In the genomic region with DNA sequence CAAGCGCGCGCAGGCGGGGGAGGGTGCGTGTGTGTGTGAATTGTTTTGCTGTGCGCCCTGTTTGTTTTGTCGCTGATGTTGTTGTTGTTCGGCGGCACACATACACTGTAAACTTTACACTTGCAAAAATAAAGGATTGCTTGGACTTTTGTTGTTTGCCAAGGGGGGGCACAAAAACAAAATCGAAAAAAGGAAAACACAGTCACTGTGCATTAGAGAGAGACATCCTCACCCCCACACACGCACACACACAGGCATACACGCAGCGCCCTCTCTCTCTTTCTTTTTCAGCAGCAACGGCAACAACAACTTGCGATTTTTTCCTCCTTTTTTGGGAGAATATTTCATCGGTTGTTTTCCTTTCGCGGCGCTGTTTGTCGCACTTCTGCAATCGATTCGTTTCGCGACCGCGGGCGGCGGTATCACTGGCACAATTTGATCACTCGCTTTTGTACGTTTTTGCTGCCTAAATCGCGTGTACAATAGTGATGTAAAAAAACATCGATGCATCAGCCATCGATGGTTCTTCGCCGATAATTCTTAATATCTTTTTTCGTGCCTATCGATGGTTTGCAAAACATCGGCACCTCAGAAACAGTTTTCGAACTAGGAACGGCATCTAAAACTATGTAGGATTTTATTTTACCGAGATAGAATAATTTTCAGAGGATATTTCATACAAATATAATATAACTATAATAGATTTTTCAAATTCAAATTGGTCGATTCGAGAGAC, we compare ENCODE assay signal across 1 fruit fly cellular context.
TF ChIP-seq lines count a peak whose summit lies in the region.

A gene (minus strand): TSS at position 515 of the 736 bp plus-strand sequence.

TF ChIP-seq in whole organism, embryonic, 481 proteins besides CTCF, POLR2A, EP300 and RAD21 (continued from another document and continues in another):
- TF ChIP-seq Six4 (GFP tag; optimal IDR thresholded peaks at IDR 0.05; lab: Kevin White, UChicago) (no peak), Vsx1 (GFP tag; optimal IDR thresholded peaks at IDR 0.05; lab: Kevin White, UChicago) (no peak), tna (GFP tag; IDR thresholded peaks at IDR 0.05; lab: Robert Waterston, UW; ENCODE audit: partially characterized antibody) (peak; percentile 81), wor (GFP tag; IDR thresholded peaks at IDR 0.05; lab: Robert Waterston, UW) (no peak), CG8924 (tag; optimal IDR thresholded peaks at IDR 0.05; lab: Kevin White, UChicago) (no peak), CG33213 (GFP tag; optimal IDR thresholded peaks at IDR 0.05; lab: Kevin White, UChicago) (no peak), CG4617 (GFP tag; optimal IDR thresholded peaks at IDR 0.05; lab: Kevin White, UChicago; ENCODE audit: borderline replicate concordance) (peak; percentile 82), mam (GFP tag; optimal IDR thresholded peaks at IDR 0.05; lab: Kevin White, UChicago) (no peak), NFAT (GFP tag; IDR thresholded peaks at IDR 0.05; lab: Robert Waterston, UW) (no peak), fd64A (GFP tag; optimal IDR thresholded peaks at IDR 0.05; lab: Kevin White, UChicago) (no peak), Rx (GFP tag; IDR thresholded peaks at IDR 0.05; lab: Robert Waterston, UW) (no peak), caup (GFP tag; optimal IDR thresholded peaks at IDR 0.05; lab: Kevin White, UChicago; ENCODE audit: severe bottlenecking) (no peak), PHDP (tag; optimal IDR thresholded peaks at IDR 0.05; lab: Kevin White, UChicago) (no peak), CG5245 (GFP tag; optimal IDR thresholded peaks at IDR 0.05; lab: Kevin White, UChicago) (no peak), CG4282 (GFP tag; optimal IDR thresholded peaks at IDR 0.05; lab: Kevin White, UChicago) (no peak), dimm (GFP tag; IDR thresholded peaks at IDR 0.05; lab: Robert Waterston, UW) (no peak), CG1832 (GFP tag; optimal IDR thresholded peaks at IDR 0.05; lab: Kevin White, UChicago) (peak; percentile 69), CG14965 (GFP tag; optimal IDR thresholded peaks at IDR 0.05; lab: Kevin White, UChicago; ENCODE audit: borderline replicate concordance) (no peak), eve (GFP tag; optimal IDR thresholded peaks at IDR 0.05; lab: Kevin White, UChicago) (no peak), CG14050 (GFP tag; IDR thresholded peaks at IDR 0.05; lab: Robert Waterston, UW) (no peak), ash1 (GFP tag; optimal IDR thresholded peaks at IDR 0.05; lab: Kevin White, UChicago) (no peak), luna (GFP tag; optimal IDR thresholded peaks at IDR 0.05; lab: Kevin White, UChicago) (no peak), Trl (optimal IDR thresholded peaks at IDR 0.05; lab: Kevin White, UChicago) (peak; percentile 45 to 77), Trl (GFP tag; optimal IDR thresholded peaks at IDR 0.05; lab: Kevin White, UChicago) (no peak), ewg (GFP tag; optimal IDR thresholded peaks at IDR 0.05; lab: Kevin White, UChicago) (no peak), Mes4 (GFP tag; optimal IDR thresholded peaks at IDR 0.05; lab: Kevin White, UChicago) (no peak), Xrp1 (GFP tag; IDR thresholded peaks at IDR 0.05; lab: Robert Waterston, UW) (no peak), tll (GFP tag; optimal IDR thresholded peaks at IDR 0.05; lab: Kevin White, UChicago) (no peak), CG13296 (GFP tag; optimal IDR thresholded peaks at IDR 0.05; lab: Kevin White, UChicago) (no peak), CG1792 (GFP tag; optimal IDR thresholded peaks at IDR 0.05; lab: Kevin White, UChicago) (no peak), CG3407 (GFP tag; optimal IDR thresholded peaks at IDR 0.05; lab: Kevin White, UChicago) (no peak), gsb-n (tag; optimal IDR thresholded peaks at IDR 0.05; lab: Kevin White, UChicago) (no peak), Atf6 (GFP tag; IDR thresholded peaks at IDR 0.05; lab: Robert Waterston, UW) (no peak), esg (GFP tag; conservative IDR thresholded peaks at IDR 0.05; lab: Robert Waterston, UW) (no peak), Gsc (GFP tag; IDR thresholded peaks at IDR 0.05; lab: Robert Waterston, UW) (no peak), Dp (GFP tag; optimal IDR thresholded peaks at IDR 0.05; lab: Kevin White, UChicago) (no peak), CG6689 (GFP tag; IDR thresholded peaks at IDR 0.05; lab: Robert Waterston, UW) (no peak), Awh (GFP tag; IDR thresholded peaks at IDR 0.05; lab: Robert Waterston, UW) (no peak), CG18764 (GFP tag; optimal IDR thresholded peaks at IDR 0.05; lab: Kevin White, UChicago) (no peak), Lpt (GFP tag; optimal IDR thresholded peaks at IDR 0.05; lab: Kevin White, UChicago) (no peak), CG16815 (GFP tag; optimal IDR thresholded peaks at IDR 0.05; lab: Kevin White, UChicago) (no peak), CG13287 (GFP tag; IDR thresholded peaks at IDR 0.05; lab: Robert Waterston, UW; ENCODE audit: partially characterized antibody) (peak; percentile 75), Ada2b (GFP tag; IDR thresholded peaks at IDR 0.05; lab: Robert Waterston, UW) (no peak), CG15269 (tag; optimal IDR thresholded peaks at IDR 0.05; lab: Kevin White, UChicago) (no peak), CG11456 (GFP tag; IDR thresholded peaks at IDR 0.05; lab: Robert Waterston, UW) (no peak), CoRest (tag; optimal IDR thresholded peaks at IDR 0.05; lab: Kevin White, UChicago) (no peak), CG11398 (GFP tag; optimal IDR thresholded peaks at IDR 0.05; lab: Kevin White, UChicago) (no peak), kah (GFP tag; optimal IDR thresholded peaks at IDR 0.05; lab: Kevin White, UChicago) (no peak), NC2β (GFP tag; optimal IDR thresholded peaks at IDR 0.05; lab: Kevin White, UChicago) (no peak), rib (GFP tag; IDR thresholded peaks at IDR 0.05; lab: Robert Waterston, UW) (no peak), CG3847 (GFP tag; IDR thresholded peaks at IDR 0.05; lab: Robert Waterston, UW) (0 out of 2 replicates have a peak, but pooled peaks have one; percentile 17), CG3163 (GFP tag; optimal IDR thresholded peaks at IDR 0.05; lab: Kevin White, UChicago) (no peak), CG43689 (GFP tag; IDR thresholded peaks at IDR 0.05; lab: Robert Waterston, UW) (no peak), nau (GFP tag; optimal IDR thresholded peaks at IDR 0.05; lab: Kevin White, UChicago) (peak; percentile 8), CG17328 (GFP tag; IDR thresholded peaks at IDR 0.05; lab: Robert Waterston, UW) (no peak), CG16779 (GFP tag; IDR thresholded peaks at IDR 0.05; lab: Robert Waterston, UW) (no peak), CG31224 (GFP tag; IDR thresholded peaks at IDR 0.05; lab: Robert Waterston, UW) (no peak), ase (GFP tag; IDR thresholded peaks at IDR 0.05; lab: Robert Waterston, UW) (no peak), CG11085 (GFP tag; IDR thresholded peaks at IDR 0.05; lab: Robert Waterston, UW) (no peak), pho (GFP tag; optimal IDR thresholded peaks at IDR 0.05; lab: Kevin White, UChicago) (peak; percentile 5), Ssrp (tag; optimal IDR thresholded peaks at IDR 0.05; lab: Kevin White, UChicago) (no peak), Med (GFP tag; lab: Kevin White, UChicago) (peak; percentile 17), CG10321 (GFP tag; IDR thresholded peaks at IDR 0.05; lab: Robert Waterston, UW) (no peak), CG2875 (GFP tag; optimal IDR thresholded peaks at IDR 0.05; lab: Kevin White, UChicago) (no peak), exex (tag; optimal IDR thresholded peaks at IDR 0.05; lab: Kevin White, UChicago) (no peak), CkIIα-i1 (GFP tag; IDR thresholded peaks at IDR 0.05; lab: Robert Waterston, UW) (no peak), hbn (GFP tag; IDR thresholded peaks at IDR 0.05; lab: Robert Waterston, UW; ENCODE audit: partially characterized antibody) (peak; percentile 72), eyg (GFP tag; optimal IDR thresholded peaks at IDR 0.05; lab: Kevin White, UChicago) (no peak), Nf-YA (GFP tag; IDR thresholded peaks at IDR 0.05; lab: Robert Waterston, UW) (no peak), CG1647 (GFP tag; optimal IDR thresholded peaks at IDR 0.05; lab: Kevin White, UChicago) (no peak), Dip2 (GFP tag; IDR thresholded peaks at IDR 0.05; lab: Robert Waterston, UW) (no peak), Hey (tag; optimal IDR thresholded peaks at IDR 0.05; lab: Kevin White, UChicago) (no peak), D (optimal IDR thresholded peaks at IDR 0.05; lab: Kevin White, UChicago) (no peak), D (GFP tag; optimal IDR thresholded peaks at IDR 0.05; lab: Kevin White, UChicago) (no peak), lilli (GFP tag; optimal IDR thresholded peaks at IDR 0.05; lab: Kevin White, UChicago) (no peak), CG12769 (tag; optimal IDR thresholded peaks at IDR 0.05; lab: Kevin White, UChicago) (peak; percentile 2), CG8089 (GFP tag; optimal IDR thresholded peaks at IDR 0.05; lab: Kevin White, UChicago) (no peak), H2.0 (GFP tag; IDR thresholded peaks at IDR 0.05; lab: Robert Waterston, UW) (no peak), CG12236 (GFP tag; optimal IDR thresholded peaks at IDR 0.05; lab: Kevin White, UChicago) (no peak), CG2129 (GFP tag; IDR thresholded peaks at IDR 0.05; lab: Robert Waterston, UW; ENCODE audit: partially characterized antibody) (peak; percentile 57), Mrtf (GFP tag; IDR thresholded peaks at IDR 0.05; lab: Robert Waterston, UW) (no peak), CG2116 (GFP tag; optimal IDR thresholded peaks at IDR 0.05; lab: Kevin White, UChicago) (no peak), CG34224 (GFP tag; IDR thresholded peaks at IDR 0.05; lab: Robert Waterston, UW; ENCODE audit: partially characterized antibody) (peak; percentile 54), org-1 (GFP tag; optimal IDR thresholded peaks at IDR 0.05; lab: Kevin White, UChicago) (no peak), Mad (GFP tag; optimal IDR thresholded peaks at IDR 0.05; lab: Kevin White, UChicago) (no peak), CG8359 (GFP tag; optimal IDR thresholded peaks at IDR 0.05; lab: Kevin White, UChicago; ENCODE audit: borderline replicate concordance) (no peak), peb (GFP tag; IDR thresholded peaks at IDR 0.05; lab: Robert Waterston, UW) (no peak), CG3838 (GFP tag; optimal IDR thresholded peaks at IDR 0.05; lab: Kevin White, UChicago) (no peak), crol (GFP tag; IDR thresholded peaks at IDR 0.05; lab: Robert Waterston, UW) (peak; percentile 81), nom (GFP tag; optimal IDR thresholded peaks at IDR 0.05; lab: Kevin White, UChicago) (peak; percentile 35), pros (GFP tag; optimal IDR thresholded peaks at IDR 0.05; lab: Kevin White, UChicago) (no peak), gem (tag; optimal IDR thresholded peaks at IDR 0.05; lab: Kevin White, UChicago) (no peak), twi (tag; optimal IDR thresholded peaks at IDR 0.05; lab: Kevin White, UChicago) (no peak), Kr (GFP tag; optimal IDR thresholded peaks at IDR 0.05; lab: Kevin White, UChicago) (no peak), CG2120 (GFP tag; optimal IDR thresholded peaks at IDR 0.05; lab: Kevin White, UChicago) (no peak), dan (GFP tag; IDR thresholded peaks at IDR 0.05; lab: Robert Waterston, UW) (no peak), Gug (GFP tag; IDR thresholded peaks at IDR 0.05; lab: Robert Waterston, UW) (peak; percentile 31; the same call in 1 of the 4 replicates), amos (GFP tag; IDR thresholded peaks at IDR 0.05; lab: Robert Waterston, UW; ENCODE audit: partially characterized antibody) (peak; percentile 95), CG9215 (GFP tag; IDR thresholded peaks at IDR 0.05; lab: Robert Waterston, UW) (no peak), sens (GFP tag; lab: Kevin White, UChicago) (peak; percentile 58), gcm2 (GFP tag; optimal IDR thresholded peaks at IDR 0.05; lab: Kevin White, UChicago) (no peak), Abd-B (GFP tag; optimal IDR thresholded peaks at IDR 0.05; lab: Kevin White, UChicago) (no peak), CG6791 (GFP tag; IDR thresholded peaks at IDR 0.05; lab: Robert Waterston, UW; ENCODE audit: partially characterized antibody) (peak; percentile 92), Sox100B (GFP tag; optimal IDR thresholded peaks at IDR 0.05; lab: Kevin White, UChicago) (no peak), knrl (GFP tag; IDR thresholded peaks at IDR 0.05; lab: Robert Waterston, UW; ENCODE audit: partially characterized antibody) (peak; percentile 86), CG1233 (GFP tag; optimal IDR thresholded peaks at IDR 0.05; lab: Kevin White, UChicago) (no peak), grn (GFP tag; optimal IDR thresholded peaks at IDR 0.05; lab: Kevin White, UChicago) (no peak), insv (GFP tag; optimal IDR thresholded peaks at IDR 0.05; lab: Kevin White, UChicago) (no peak), CG11695 (GFP tag; IDR thresholded peaks at IDR 0.05; lab: Robert Waterston, UW) (no peak), Dbx (GFP tag; IDR thresholded peaks at IDR 0.05; lab: Robert Waterston, UW) (no peak), GATAe (GFP tag; conservative IDR thresholded peaks at IDR 0.05; lab: Robert Waterston, UW) (no peak), CG12219 (GFP tag; optimal IDR thresholded peaks at IDR 0.05; lab: Kevin White, UChicago) (no peak), CG15073 (GFP tag; optimal IDR thresholded peaks at IDR 0.05; lab: Kevin White, UChicago) (no peak), lab (GFP tag; optimal IDR thresholded peaks at IDR 0.05; lab: Kevin White, UChicago) (no peak), zen2 (GFP tag; IDR thresholded peaks at IDR 0.05; lab: Robert Waterston, UW; ENCODE audit: partially characterized antibody) (peak; percentile 74), HLH4C (GFP tag; IDR thresholded peaks at IDR 0.05; lab: Robert Waterston, UW; ENCODE audit: partially characterized antibody) (peak; percentile 86), CG32532 (GFP tag; IDR thresholded peaks at IDR 0.05; lab: Robert Waterston, UW) (no peak), tap (tag; optimal IDR thresholded peaks at IDR 0.05; lab: Kevin White, UChicago) (no peak), CG10366 (GFP tag; IDR thresholded peaks at IDR 0.05; lab: Robert Waterston, UW) (no peak), Atf-2 (GFP tag; optimal IDR thresholded peaks at IDR 0.05; lab: Kevin White, UChicago) (no peak), tx (GFP tag; optimal IDR thresholded peaks at IDR 0.05; lab: Kevin White, UChicago) (no peak), Spps (tag; optimal IDR thresholded peaks at IDR 0.05; lab: Kevin White, UChicago) (no peak), croc (GFP tag; conservative IDR thresholded peaks at IDR 0.05; lab: Robert Waterston, UW) (no peak), CG3995 (GFP tag; optimal IDR thresholded peaks at IDR 0.05; lab: Kevin White, UChicago) (no peak), CG10209 (GFP tag; optimal IDR thresholded peaks at IDR 0.05; lab: Kevin White, UChicago) (no peak), gfzf (GFP tag; optimal IDR thresholded peaks at IDR 0.05; lab: Kevin White, UChicago) (no peak), Antp (GFP tag; optimal IDR thresholded peaks at IDR 0.05; lab: Kevin White, UChicago) (no peak), Deaf1 (tag; optimal IDR thresholded peaks at IDR 0.05; lab: Kevin White, UChicago) (no peak), Usf (GFP tag; optimal IDR thresholded peaks at IDR 0.05; lab: Kevin White, UChicago) (no peak)
